Worm (Caenorhabditis elegans) whole organism, midembryonic: ENCODE data around the gene cap-1.
"Not testable (repeated sequence)": the region's sequence is repeated elsewhere in the genome, so short reads cannot be mapped to it uniquely, and the experiment has no call there.

Experiments
- T22C8.4 ChIP-seq: fragments of 200-800 bp; sonication (Bioruptor generic); IDR thresholded peaks from 2 replicates; pipeline ENCODE4 v1.3.6; 2022; ENCODE audit warnings: missing genetic modification characterization, missing compliant biosample characterization
- cog-1 ChIP-seq: sonication (generic microtip); optimal IDR thresholded peaks from 2 replicates; lab custom pipeline; 2016; ENCODE audit warnings: missing genetic modification characterization, missing compliant biosample characterization
- flt-1 ChIP-seq: fragments of 200-800 bp; sonication (Bioruptor generic); IDR thresholded peaks from 2 replicates; pipeline ENCODE4 v1.3.6; 2022; ENCODE audit warnings: missing genetic modification characterization, missing compliant biosample characterization
- klf-2 ChIP-seq: fragments of 200-800 bp; sonication (Bioruptor generic); conservative IDR thresholded peaks from 2 replicates; pipeline ENCODE4 v1.3.6; 2022; ENCODE audit warnings: missing genetic modification reagents, missing genetic modification characterization, missing compliant biosample characterization
- med-1 ChIP-seq: sonication (generic microtip); optimal IDR thresholded peaks from 2 replicates; lab custom pipeline; 2017; ENCODE audit warnings: missing genetic modification characterization, mild to moderate bottlenecking, missing compliant biosample characterization, antibody characterized with exemption, missing genetic modification reagents; ENCODE audit not compliant: insufficient read depth
- ref-1 ChIP-seq: fragments of 200-800 bp; sonication (Bioruptor generic); conservative IDR thresholded peaks from 2 replicates; pipeline ENCODE4 v1.3.6; 2022; ENCODE audit warnings: missing genetic modification reagents, missing genetic modification characterization, missing compliant biosample characterization
- tab-1 ChIP-seq: fragments of 200-800 bp; sonication (Bioruptor generic); IDR thresholded peaks from 2 replicates; pipeline ENCODE4 v1.3.6; 2022; ENCODE audit warnings: missing genetic modification characterization, missing compliant biosample characterization
- ztf-23 ChIP-seq: fragments of 200-800 bp; sonication (Bioruptor generic); IDR thresholded peaks from 2 replicates; pipeline ENCODE4 v1.3.6; 2022; ENCODE audit warnings: missing genetic modification reagents, missing genetic modification characterization, missing compliant biosample characterization
- ztf-29 ChIP-seq: fragments of 200-800 bp; sonication (Bioruptor generic); IDR thresholded peaks from 2 replicates; pipeline ENCODE4 v1.3.6; 2022; ENCODE audit warnings: missing genetic modification reagents, missing genetic modification characterization, missing compliant biosample characterization

The cap-1 gene

ce11 chrIV:7230198-7230597 lies at the start of gene cap-1:
cap-1 (minus strand) TSS chrIV:7230223.
- TF ChIP-seq T22C8.4 (GFP tag; lab: Robert Waterston, UW) (peak; percentile 78), cog-1 (peak; percentile 33), med-1 (GFP tag; lab: Kevin White, UChicago) (no peak), flt-1 (peak; percentile 60)

- TF ChIP-seq flt-1: no peak
- no peak for TF ChIP-seq ref-1 (GFP tag; lab: Robert Waterston, UW)
- TF ChIP-seq ztf-29 (GFP tag; lab: Robert Waterston, UW): no peak
- TF ChIP-seq med-1 (GFP tag; lab: Kevin White, UChicago): no peak
- TF ChIP-seq klf-2 (GFP tag; lab: Robert Waterston, UW): no peak
- TF ChIP-seq T22C8.4 (GFP tag; lab: Robert Waterston, UW): no peak
- no peak for TF ChIP-seq ztf-23 (GFP tag; lab: Robert Waterston, UW)
- TF ChIP-seq cog-1: no peak
- no peak for TF ChIP-seq tab-1 (GFP tag; lab: Robert Waterston, UW)
Observed at ce11 chrIV:7276661-7277060, 46.6 kb upstream of the cap-1 start, which contains the start of gene C06E4.2. C06E4.2 (plus strand) TSS chrIV:7276961.

ce11 chrIV:7274969-7275548 lies 45.0 kb upstream of the cap-1 start:
- TF ChIP-seq ztf-29 (GFP tag; lab: Robert Waterston, UW) (no peak), ref-1 (GFP tag; lab: Robert Waterston, UW) (no peak), flt-1 (no peak), cog-1 (no peak), ztf-23 (GFP tag; lab: Robert Waterston, UW) (no peak), T22C8.4 (GFP tag; lab: Robert Waterston, UW) (no peak), med-1 (GFP tag; lab: Kevin White, UChicago) (no peak), klf-2 (GFP tag; lab: Robert Waterston, UW) (no peak), tab-1 (GFP tag; lab: Robert Waterston, UW) (no peak)

ce11 chrIV:7263137-7263536 lies 33.1 kb upstream of the cap-1 start, which contains the start of gene glb-2:
glb-2 (minus strand) TSS chrIV:7263237.
- TF ChIP-seq ztf-23 (GFP tag; lab: Robert Waterston, UW) (no peak), cog-1 (no peak), klf-2 (GFP tag; lab: Robert Waterston, UW) (no peak), flt-1 (no peak), ref-1 (GFP tag; lab: Robert Waterston, UW) (no peak), med-1 (GFP tag; lab: Kevin White, UChicago) (no peak), T22C8.4 (GFP tag; lab: Robert Waterston, UW) (no peak), ztf-29 (GFP tag; lab: Robert Waterston, UW) (no peak), tab-1 (GFP tag; lab: Robert Waterston, UW) (no peak)

- TF ChIP-seq klf-2 (GFP tag; lab: Robert Waterston, UW) (no peak), ref-1 (GFP tag; lab: Robert Waterston, UW) (no peak), T22C8.4 (GFP tag; lab: Robert Waterston, UW) (no peak), med-1 (GFP tag; lab: Kevin White, UChicago) (no peak), tab-1 (GFP tag; lab: Robert Waterston, UW) (no peak), ztf-23 (GFP tag; lab: Robert Waterston, UW) (no peak), cog-1 (no peak), ztf-29 (GFP tag; lab: Robert Waterston, UW) (no peak), flt-1 (no peak)
Observed at ce11 chrIV:7260587-7260986, 30.6 kb upstream of the cap-1 start, which contains the start of gene C06E4.3. C06E4.3 (plus strand) TSS chrIV:7260875.

- TF ChIP-seq ztf-23 (GFP tag; lab: Robert Waterston, UW) (no peak), ref-1 (GFP tag; lab: Robert Waterston, UW) (no peak), med-1 (GFP tag; lab: Kevin White, UChicago) (no peak), ztf-29 (GFP tag; lab: Robert Waterston, UW) (no peak)
Observed at ce11 chrIV:7258253-7258652, 28.2 kb upstream of the cap-1 start, which contains the start of gene C06E4.6. C06E4.6 (minus strand) TSS chrIV:7258303.

- TF ChIP-seq med-1 (GFP tag; lab: Kevin White, UChicago); klf-2 (GFP tag; lab: Robert Waterston, UW); ztf-29 (GFP tag; lab: Robert Waterston, UW): not testable (repeated sequence)
Observed at ce11 chrIV:7254690-7255089, 24.7 kb upstream of the cap-1 start, which contains the start of gene C06E4.5. C06E4.5 (plus strand) TSS chrIV:7254990.

ce11 chrIV:7253271-7253670 lies 23.2 kb upstream of the cap-1 start:
- TF ChIP-seq klf-2 (GFP tag; lab: Robert Waterston, UW) (no peak), cog-1 (no peak), ref-1 (GFP tag; lab: Robert Waterston, UW) (no peak), med-1 (GFP tag; lab: Kevin White, UChicago) (no peak), flt-1 (no peak)

ce11 chrIV:7250158-7250557 lies 20.1 kb upstream of the cap-1 start, which contains the start of gene D2024.18:
D2024.18 (plus strand) TSS chrIV:7250458.
- no peak for TF ChIP-seq ztf-23 (GFP tag; lab: Robert Waterston, UW)

ce11 chrIV:7247243-7247642 lies 17.2 kb upstream of the cap-1 start, which contains the start of gene D2024.1:
D2024.1 (plus strand) TSS chrIV:7247543.
- TF ChIP-seq tab-1, ztf-23, ref-1 (GFP tag; lab: Robert Waterston, UW): not testable (repeated sequence)
